Worm (Caenorhabditis elegans) whole organism, young adult: ENCODE measurements around the gene ZK380.4.
A peak's percentile ranks its signal among the peaks of the same experiment; 100 is the strongest.

Experiments used
- B0035.1 ChIP-seq: sonication (generic microtip); optimal IDR thresholded peaks from 2 replicates; lab custom pipeline; 2016; ENCODE audit warnings: missing genetic modification characterization, mild to moderate bottlenecking, missing compliant biosample characterization, missing genotype, missing genetic modification reagents
- B0261.1 ChIP-seq: sonication (generic microtip); optimal IDR thresholded peaks from 2 replicates; lab custom pipeline; 2016; ENCODE audit warnings: mild to moderate bottlenecking, missing genetic modification characterization, moderate library complexity, missing compliant biosample characterization
- B0336.3 ChIP-seq: fragments of 200-800 bp; sonication (Bioruptor generic); IDR thresholded peaks from 2 replicates; pipeline ENCODE4 v1.3.6; 2022; ENCODE audit warnings: missing genetic modification characterization, missing compliant biosample characterization
- F39B2.1 ChIP-seq: fragments of 200-800 bp; sonication (Bioruptor generic); IDR thresholded peaks from 2 replicates; pipeline ENCODE4 v1.3.6; 2022; ENCODE audit warnings: missing genetic modification reagents, missing genetic modification characterization, missing compliant biosample characterization
- F52B5.7 ChIP-seq: sonication (generic microtip); optimal IDR thresholded peaks from 2 replicates; lab custom pipeline; 2016; ENCODE audit warnings: mild to moderate bottlenecking, missing genetic modification characterization, missing compliant biosample characterization
- F57C9.4 ChIP-seq: sonication (generic microtip); optimal IDR thresholded peaks from 2 replicates; lab custom pipeline; 2017; ENCODE audit warnings: mild to moderate bottlenecking, missing genetic modification characterization, missing compliant biosample characterization
- K11D2.4 ChIP-seq: fragments of 200-800 bp; sonication (Bioruptor generic); IDR thresholded peaks from 2 replicates; pipeline ENCODE4 v1.3.6; 2022; ENCODE audit warnings: missing genetic modification reagents, missing genetic modification characterization, missing compliant biosample characterization
- T26A5.8 ChIP-seq: sonication (generic microtip); optimal IDR thresholded peaks from 2 replicates; lab custom pipeline; 2016; ENCODE audit warnings: missing genetic modification characterization, missing compliant biosample characterization
- akir-1 ChIP-seq: fragments of 200-800 bp; sonication (Bioruptor generic); optimal IDR thresholded peaks from 2 replicates; lab custom pipeline; 2018; ENCODE audit warnings: mild to moderate bottlenecking, missing genetic modification characterization, moderate library complexity, missing compliant biosample characterization
- atf-7 ChIP-seq: sonication (generic microtip); optimal IDR thresholded peaks from 2 replicates; lab custom pipeline; 2017; ENCODE audit warnings: mild to moderate bottlenecking, missing genetic modification characterization, missing compliant biosample characterization
- attf-5 ChIP-seq: fragments of 200-800 bp; sonication (Bioruptor generic); optimal IDR thresholded peaks from 2 replicates; lab custom pipeline; 2018; ENCODE audit warnings: mild to moderate bottlenecking, missing genetic modification characterization, missing compliant biosample characterization
- ceh-79 ChIP-seq: sonication (generic microtip); optimal IDR thresholded peaks from 2 replicates; lab custom pipeline; 2017; ENCODE audit warnings: mild to moderate bottlenecking, missing genetic modification characterization, missing compliant biosample characterization
- chd-7 ChIP-seq: sonication (generic microtip); optimal IDR thresholded peaks from 2 replicates; lab custom pipeline; 2016; ENCODE audit warnings: mild to moderate bottlenecking, missing genetic modification characterization, moderate library complexity, missing compliant biosample characterization
- die-1 ChIP-seq: sonication (generic microtip); optimal IDR thresholded peaks from 2 replicates; lab custom pipeline; 2016; ENCODE audit warnings: missing genotype, mild to moderate bottlenecking, missing genetic modification characterization, missing compliant biosample characterization
- dox-1 ChIP-seq: fragments of 200-800 bp; sonication (Bioruptor generic); IDR thresholded peaks from 2 replicates; pipeline ENCODE4 v1.3.6; 2022; ENCODE audit warnings: missing genetic modification reagents, missing genetic modification characterization, missing compliant biosample characterization
- dpl-1 ChIP-seq: fragments of 150-350 bp; optimal IDR thresholded peaks from 2 replicates; lab custom pipeline; 2014; ENCODE audit warnings: missing biosample characterization, missing genetic modification reagents, missing genetic modification characterization
- efl-1 ChIP-seq: fragments of 150-350 bp; optimal IDR thresholded peaks from 2 replicates; lab custom pipeline; 2014; ENCODE audit warnings: missing biosample characterization, missing genetic modification reagents, missing genetic modification characterization
- egl-18 ChIP-seq: fragments of 200-800 bp; sonication (Bioruptor generic); IDR thresholded peaks from 2 replicates; pipeline ENCODE4 v1.3.6; 2022; ENCODE audit warnings: missing genetic modification reagents, missing genetic modification characterization, missing compliant biosample characterization
- egl-44 ChIP-seq: fragments of 200-800 bp; sonication (Bioruptor generic); IDR thresholded peaks from 2 replicates; pipeline ENCODE4 v1.3.6; 2022; ENCODE audit warnings: missing genetic modification reagents, missing genetic modification characterization, missing compliant biosample characterization
- egrh-3 ChIP-seq: fragments of 200-800 bp; sonication (Bioruptor generic); IDR thresholded peaks from 2 replicates; pipeline ENCODE4 v1.3.6; 2022; ENCODE audit warnings: missing genetic modification reagents, missing genetic modification characterization, missing compliant biosample characterization
- ets-4 ChIP-seq: fragments of 200-800 bp; sonication (Bioruptor generic); optimal IDR thresholded peaks from 2 replicates; lab custom pipeline; 2018; ENCODE audit warnings: mild to moderate bottlenecking, missing genetic modification characterization, missing compliant biosample characterization
- fkh-3 ChIP-seq: sonication (generic microtip); optimal IDR thresholded peaks from 2 replicates; lab custom pipeline; 2016; ENCODE audit warnings: mild to moderate bottlenecking, missing genetic modification characterization, missing compliant biosample characterization
- gei-17 ChIP-seq: fragments of 200-800 bp; sonication (Bioruptor generic); optimal IDR thresholded peaks from 2 replicates; lab custom pipeline; 2018; ENCODE audit warnings: mild to moderate bottlenecking, missing genetic modification characterization, missing compliant biosample characterization
- hlh-26 ChIP-seq: fragments of 200-800 bp; sonication (Bioruptor generic); conservative IDR thresholded peaks from 2 replicates; pipeline ENCODE4 v1.3.6; 2022; ENCODE audit warnings: missing genetic modification reagents, missing genetic modification characterization, missing compliant biosample characterization
- hmg-20 ChIP-seq: fragments of 200-800 bp; sonication (Bioruptor generic); IDR thresholded peaks from 2 replicates; pipeline ENCODE4 v1.3.6; 2022; ENCODE audit warnings: missing genetic modification reagents, missing genetic modification characterization, missing compliant biosample characterization
- lsl-1 ChIP-seq: fragments of 200-800 bp; sonication (Bioruptor generic); optimal IDR thresholded peaks from 2 replicates; lab custom pipeline; 2018; ENCODE audit warnings: mild to moderate bottlenecking, missing genetic modification characterization, moderate library complexity, missing compliant biosample characterization
- nfya-2 ChIP-seq: fragments of 200-800 bp; sonication (Bioruptor generic); IDR thresholded peaks from 2 replicates; pipeline ENCODE4 v1.3.6; 2022; ENCODE audit warnings: missing genetic modification reagents, missing genetic modification characterization, missing compliant biosample characterization
- nhr-179 ChIP-seq: sonication (generic microtip); optimal IDR thresholded peaks from 2 replicates; lab custom pipeline; 2016; ENCODE audit warnings: mild to moderate bottlenecking, missing genetic modification characterization, missing compliant biosample characterization
- nhr-27 ChIP-seq: fragments of 200-800 bp; sonication (Bioruptor generic); optimal IDR thresholded peaks from 2 replicates; lab custom pipeline; 2018; ENCODE audit warnings: mild to moderate bottlenecking, missing genetic modification characterization, moderate library complexity, missing compliant biosample characterization
- nhr-80 ChIP-seq: sonication (generic microtip); optimal IDR thresholded peaks from 2 replicates; lab custom pipeline; 2016; ENCODE audit warnings: missing genetic modification characterization, missing compliant biosample characterization
- rec-8 ChIP-seq, 2 experiments: sonication (generic microtip); optimal IDR thresholded peaks; 2 replicates each; lab custom pipeline; 2016; ENCODE audit warnings: mild to moderate bottlenecking in 2 of 2, missing genetic modification characterization in 2 of 2, missing genetic modification reagents in 2 of 2, missing genotype in 2 of 2, missing biosample characterization in 1 of 2, missing compliant biosample characterization in 1 of 2, moderate library complexity in 1 of 2
- rpc-1 ChIP-seq, 2 experiments: fragments of 150-350 bp in 1 of 2; sonication (generic microtip) in 1 of 2; optimal IDR thresholded peaks; 2 replicates each; lab custom pipeline; 2014 to 2018; ENCODE audit warnings: missing biosample characterization in 1 of 2, missing genetic modification characterization in 1 of 2, missing genetic modification reagents in 1 of 2, missing genotype in 1 of 2
- sea-2 ChIP-seq: fragments of 200-800 bp; sonication (Bioruptor generic); IDR thresholded peaks from 2 replicates; pipeline ENCODE4 v1.3.6; 2022; ENCODE audit warnings: missing genetic modification characterization, missing compliant biosample characterization
- snpc-1.1 ChIP-seq: sonication (generic microtip); optimal IDR thresholded peaks from 2 replicates; lab custom pipeline; 2017; ENCODE audit warnings: missing genetic modification characterization, mild to moderate bottlenecking, missing compliant biosample characterization, antibody characterized with exemption, moderate library complexity, missing genotype, missing genetic modification reagents; ENCODE audit not compliant: insufficient read depth
- snpc-1.3 ChIP-seq: sonication (generic microtip); optimal IDR thresholded peaks from 2 replicates; lab custom pipeline; 2017; ENCODE audit warnings: missing genetic modification characterization, mild to moderate bottlenecking, missing compliant biosample characterization, antibody characterized with exemption, moderate library complexity, missing genotype, missing genetic modification reagents; ENCODE audit not compliant: insufficient read depth
- somi-1 ChIP-seq: fragments of 200-800 bp; sonication (Bioruptor generic); optimal IDR thresholded peaks from 2 replicates; lab custom pipeline; 2018; ENCODE audit warnings: mild to moderate bottlenecking, missing genetic modification characterization, missing compliant biosample characterization
- tbx-9 ChIP-seq: sonication (generic microtip); optimal IDR thresholded peaks from 2 replicates; lab custom pipeline; 2016; ENCODE audit warnings: borderline replicate concordance, missing genetic modification characterization, inconsistent platforms, missing compliant biosample characterization
- tlf-1 ChIP-seq: fragments of 200-800 bp; sonication (Bioruptor generic); optimal IDR thresholded peaks from 2 replicates; lab custom pipeline; 2018; ENCODE audit warnings: mild to moderate bottlenecking, missing genetic modification characterization, missing compliant biosample characterization
- xnd-1 ChIP-seq: sonication (generic microtip); optimal IDR thresholded peaks from 2 replicates; lab custom pipeline; 2016; ENCODE audit warnings: missing genotype, missing genetic modification reagents, missing genetic modification characterization, missing compliant biosample characterization
- zfh-2 ChIP-seq: fragments of 200-800 bp; sonication (Bioruptor generic); conservative IDR thresholded peaks from 2 replicates; pipeline ENCODE4 v1.3.6; 2022; ENCODE audit warnings: missing genetic modification reagents, missing genetic modification characterization, missing compliant biosample characterization
- ztf-18 ChIP-seq: sonication (generic microtip); optimal IDR thresholded peaks from 2 replicates; lab custom pipeline; 2016; ENCODE audit warnings: missing genotype, mild to moderate bottlenecking, missing genetic modification characterization, missing compliant biosample characterization
- ztf-3 ChIP-seq: fragments of 200-800 bp; sonication (Bioruptor generic); optimal IDR thresholded peaks from 2 replicates; lab custom pipeline; 2018; ENCODE audit warnings: mild to moderate bottlenecking, missing genetic modification characterization, missing compliant biosample characterization
- ztf-6 ChIP-seq: fragments of 200-800 bp; sonication (Bioruptor generic); IDR thresholded peaks from 2 replicates; pipeline ENCODE4 v1.3.6; 2022; ENCODE audit warnings: missing genetic modification reagents, missing genetic modification characterization, missing compliant biosample characterization

ZK380.4 gene

ce11 chrX:1655207-1655606 is 3.4 kb upstream of the ZK380.4 start, which contains the start of gene tbx-32:
TSS of gene tbx-32 (plus strand) at chrX:1655507.
- no peak for TF ChIP-seq nfya-2 (GFP tag; lab: Robert Waterston, UW)
- no peak for TF ChIP-seq egl-44

ce11 chrX:1654146-1654545 is 2.4 kb upstream of the ZK380.4 start, which contains the start of gene ZK380.6:
TSS of gene ZK380.6 (plus strand) at chrX:1654446.
- TF ChIP-seq rpc-1 (optimal IDR thresholded peaks at IDR 0.05; lab: Kevin White, UChicago) (peak; percentile 35), rpc-1 (tag; optimal IDR thresholded peaks at IDR 0.05; lab: Kevin White, UChicago) (peak; percentile 67), nhr-179 (tag; lab: Kevin White, UChicago) (no peak), B0261.1 (tag; lab: Kevin White, UChicago) (peak; percentile 25)
- TF ChIP-seq, all 124 proteins: peak for 2

DNA sequence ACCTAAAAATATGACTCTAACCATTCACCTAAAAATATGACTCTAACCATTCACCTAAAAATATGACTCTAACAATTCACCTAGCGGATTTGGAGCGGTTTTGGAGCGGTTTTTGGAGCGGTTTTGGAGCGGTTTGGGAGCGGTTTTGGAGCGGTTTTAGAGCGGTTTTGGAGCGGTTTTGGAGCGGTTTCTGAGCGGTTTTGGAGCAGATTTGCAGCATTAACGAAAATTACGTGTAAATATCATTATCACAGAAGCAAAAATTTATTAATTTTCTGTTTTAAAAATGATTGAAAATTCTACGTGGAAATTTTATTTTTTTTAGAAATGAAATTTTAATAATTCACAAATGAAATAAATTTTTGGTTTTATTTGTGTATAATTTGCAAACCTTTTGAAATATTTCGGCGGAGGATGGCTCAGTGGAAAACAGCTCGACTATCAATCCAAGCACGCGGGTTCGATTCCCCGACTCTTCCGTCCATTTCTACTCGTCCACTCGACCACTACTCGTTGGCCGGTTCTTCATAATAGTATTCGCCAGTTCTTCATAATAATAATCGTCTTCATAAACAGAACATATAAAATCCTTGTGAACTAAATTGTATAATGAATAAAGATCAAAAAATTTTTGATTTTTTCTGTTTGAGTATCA is 8.2 kb downstream of the ZK380.4 start:
- no peak for TF ChIP-seq hmg-20 (GFP tag; lab: Robert Waterston, UW)
- peak; percentile 46 for TF ChIP-seq B0261.1 (tag; lab: Kevin White, UChicago)
- TF ChIP-seq T26A5.8 (tag; lab: Kevin White, UChicago): no peak
- TF ChIP-seq rec-8 (tag; optimal IDR thresholded peaks at IDR 0.05; lab: Kevin White, UChicago): no peak
- TF ChIP-seq egl-44: no peak
- TF ChIP-seq zfh-2: no peak
- no peak for TF ChIP-seq ztf-18 (tag; lab: Kevin White, UChicago)
- no peak for TF ChIP-seq B0035.1 (tag; lab: Kevin White, UChicago)
- no peak for TF ChIP-seq fkh-3 (tag; lab: Kevin White, UChicago)
- TF ChIP-seq xnd-1: no peak
- TF ChIP-seq F57C9.4: no peak
- TF ChIP-seq egl-18 (GFP tag; lab: Robert Waterston, UW): no peak
- no peak for TF ChIP-seq tlf-1 (GFP tag; lab: Kevin White, UChicago)
- TF ChIP-seq ceh-79 (tag; lab: Kevin White, UChicago): no peak
- TF ChIP-seq F52B5.7 (tag; lab: Kevin White, UChicago): no peak
- TF ChIP-seq chd-7 (tag; lab: Kevin White, UChicago): no peak
- no peak for TF ChIP-seq gei-17
- no peak for TF ChIP-seq dpl-1 (GFP tag; lab: Kevin White, UChicago)
- no peak for TF ChIP-seq K11D2.4
- TF ChIP-seq F39B2.1 (GFP tag; lab: Robert Waterston, UW): no peak
- TF ChIP-seq efl-1 (GFP tag; lab: Kevin White, UChicago): peak; percentile 29
- TF ChIP-seq somi-1 (GFP tag; lab: Kevin White, UChicago): peak; percentile 2
- TF ChIP-seq die-1: no peak
- TF ChIP-seq hlh-26 (GFP tag; lab: Robert Waterston, UW): no peak
- no peak for TF ChIP-seq ztf-6 (GFP tag; lab: Robert Waterston, UW)
- no peak for TF ChIP-seq ztf-3 (GFP tag; lab: Kevin White, UChicago)
- no peak for TF ChIP-seq sea-2 (GFP tag; lab: Robert Waterston, UW)
- peak; percentile 34 for TF ChIP-seq snpc-1.1 (tag; lab: Kevin White, UChicago)
- TF ChIP-seq nhr-27 (tag; lab: Kevin White, UChicago): no peak
- peak; percentile 66 for TF ChIP-seq snpc-1.3
- no peak for TF ChIP-seq B0336.3 (GFP tag; lab: Robert Waterston, UW)
- TF ChIP-seq atf-7 (tag; lab: Kevin White, UChicago): no peak
- no peak for TF ChIP-seq tbx-9
- TF ChIP-seq dox-1 (GFP tag; lab: Robert Waterston, UW): no peak
- TF ChIP-seq lsl-1 (GFP tag; lab: Kevin White, UChicago): peak; percentile 18
- TF ChIP-seq egrh-3: no peak
- no peak for TF ChIP-seq ets-4
- no peak for TF ChIP-seq akir-1 (GFP tag; lab: Kevin White, UChicago)
- no peak for TF ChIP-seq nhr-80 (tag; lab: Kevin White, UChicago)
- TF ChIP-seq nfya-2 (GFP tag; lab: Robert Waterston, UW): no peak
- no peak for TF ChIP-seq attf-5 (GFP tag; lab: Kevin White, UChicago)
